Worm (Caenorhabditis elegans) whole organism, L3 larva: ENCODE results near the gene hpd-1.

ENCODE experiments used
- ama-1 ChIP-seq: fragments of 150-350 bp; optimal IDR thresholded peaks from 2 replicates; lab custom pipeline; 2018
- ceh-28 ChIP-seq: fragments of 150-350 bp; optimal IDR thresholded peaks from 2 replicates; lab custom pipeline; 2014; ENCODE audit warnings: missing biosample characterization, missing genetic modification reagents, missing genetic modification characterization
- mdl-1 ChIP-seq: fragments of 150-350 bp; optimal IDR thresholded peaks from 2 replicates; lab custom pipeline; 2014; ENCODE audit warnings: missing biosample characterization, missing genetic modification characterization
- nhr-12 ChIP-seq: fragments of 150-350 bp; optimal IDR thresholded peaks from 2 replicates; lab custom pipeline; 2014; ENCODE audit warnings: missing biosample characterization, missing genetic modification characterization
- nhr-23 ChIP-seq: fragments of 150-350 bp; optimal IDR thresholded peaks from 2 replicates; lab custom pipeline; 2014; ENCODE audit warnings: missing biosample characterization, missing genetic modification reagents, missing genetic modification characterization
- nhr-28 ChIP-seq: fragments of 150-350 bp; optimal IDR thresholded peaks from 2 replicates; lab custom pipeline; 2014; ENCODE audit warnings: missing biosample characterization, missing genetic modification characterization
- nhr-77 ChIP-seq: fragments of 150-350 bp; optimal IDR thresholded peaks from 2 replicates; lab custom pipeline; 2014; ENCODE audit warnings: missing biosample characterization, missing genetic modification characterization
- pqm-1 ChIP-seq: fragments of 150-350 bp; optimal IDR thresholded peaks from 2 replicates; lab custom pipeline; 2017; ENCODE audit warnings: missing biosample characterization, missing genetic modification characterization, inconsistent platforms
- snpc-4 ChIP-seq: fragments of 150-350 bp; optimal IDR thresholded peaks from 2 replicates; lab custom pipeline; 2014; ENCODE audit warnings: missing biosample characterization, missing genetic modification characterization
- tbx-2 ChIP-seq: sonication (generic microtip); optimal IDR thresholded peaks from 2 replicates; lab custom pipeline; 2016; ENCODE audit warnings: mild to moderate bottlenecking, missing genetic modification characterization, missing compliant biosample characterization
- unc-62 ChIP-seq: fragments of 150-350 bp; sonication (generic microtip); optimal IDR thresholded peaks from 4 replicates; lab custom pipeline; 2014; ENCODE audit warnings: missing biosample characterization, missing genetic modification reagents, missing genetic modification characterization

ce11 chrIII:10515751-10516150 is 19.6 kb upstream of the hpd-1 start:
- no peak for TF ChIP-seq ceh-28 (tag; lab: Kevin White, UChicago)
- TF ChIP-seq snpc-4: no peak
- no peak for TF ChIP-seq unc-62 (GFP tag; lab: Kevin White, UChicago)
- no peak for TF ChIP-seq mdl-1 (tag; lab: Kevin White, UChicago)
- no peak for TF ChIP-seq nhr-23 (tag; lab: Kevin White, UChicago)
- no peak for TF ChIP-seq tbx-2 (tag; lab: Kevin White, UChicago)
- TF ChIP-seq pqm-1 (tag; lab: Kevin White, UChicago): no peak
- no peak for TF ChIP-seq nhr-12 (tag; lab: Kevin White, UChicago)
- TF ChIP-seq nhr-77 (tag; lab: Kevin White, UChicago): no peak
- no peak for TF ChIP-seq nhr-28 (tag; lab: Kevin White, UChicago)
- no peak for TF ChIP-seq ama-1 (lab: Kevin White, UChicago)
